Worm (Caenorhabditis elegans): Measurements from ENCODE around the gene rbx-1.

The rbx-1 gene

DNA sequence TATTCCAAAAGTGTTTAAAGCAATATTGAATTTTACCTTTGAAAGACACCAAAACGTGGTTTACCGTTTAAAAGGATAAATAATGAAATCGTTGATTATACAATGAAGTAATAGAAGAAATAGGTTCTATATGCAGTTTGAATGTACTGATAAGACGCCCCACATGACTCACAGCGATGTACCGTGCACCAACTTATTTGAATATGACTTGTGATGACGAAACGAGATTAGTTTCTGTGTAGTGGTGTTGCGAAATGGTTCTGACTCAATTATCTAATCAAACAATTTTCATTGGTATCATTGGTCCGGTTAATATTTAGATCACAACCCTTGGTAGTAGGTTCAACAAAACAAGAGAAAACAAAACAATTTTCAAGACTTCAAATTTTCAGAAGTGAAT, 20.9 kb upstream of the rbx-1 start:
- no peak for TF ChIP-seq unc-62 (GFP tag; optimal IDR thresholded peaks at IDR 0.05)

DNA sequence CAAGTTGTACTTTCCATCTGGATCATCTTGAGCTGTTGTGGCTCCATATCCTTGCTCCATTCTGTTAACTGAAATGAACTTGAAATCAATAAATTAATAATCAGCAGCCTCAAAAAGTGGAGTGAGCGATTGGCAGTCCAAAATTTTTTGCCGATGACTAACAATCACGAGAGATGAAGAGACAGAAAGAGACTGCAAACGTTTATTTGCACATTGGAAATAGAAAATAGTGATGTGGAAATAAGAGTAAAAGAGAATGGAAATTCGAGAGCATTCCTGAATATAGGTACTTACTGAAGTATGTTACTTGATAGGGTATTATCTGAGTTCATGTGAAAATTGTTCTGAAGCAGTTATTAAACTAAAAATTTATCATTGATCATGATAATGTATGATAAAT, 19.4 kb upstream of the rbx-1 start, which contains the start of gene tag-120:
tag-120 (minus strand) TSS at position 68 of the 400 bp plus-strand sequence.
- no peak for TF ChIP-seq unc-62 (GFP tag; optimal IDR thresholded peaks at IDR 0.05)

ce11 chrV:9706592-9706991, 16.3 kb upstream of the rbx-1 start:
- TF ChIP-seq unc-62 (GFP tag; optimal IDR thresholded peaks at IDR 0.05) = no peak

DNA sequence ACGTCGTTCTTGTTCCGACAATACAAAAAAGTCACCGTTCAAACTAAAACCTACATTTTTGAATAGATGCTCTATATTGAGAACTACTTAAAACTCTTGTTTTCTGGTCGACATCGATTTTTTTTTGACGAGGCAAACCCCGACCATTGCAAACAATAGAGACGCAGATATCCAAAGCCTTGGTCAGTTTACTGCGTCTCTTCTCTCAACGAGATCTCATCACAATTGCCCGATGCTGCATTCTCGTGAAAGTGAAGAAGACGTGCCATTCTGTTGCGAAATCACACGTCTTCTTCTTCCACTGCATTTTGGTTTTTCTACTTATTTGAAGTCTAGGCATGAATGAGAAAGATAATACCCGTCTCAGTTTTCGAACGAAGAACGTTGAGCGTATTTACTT, 14.1 kb upstream of the rbx-1 start:
- no peak for TF ChIP-seq unc-62 (GFP tag; optimal IDR thresholded peaks at IDR 0.05)

DNA sequence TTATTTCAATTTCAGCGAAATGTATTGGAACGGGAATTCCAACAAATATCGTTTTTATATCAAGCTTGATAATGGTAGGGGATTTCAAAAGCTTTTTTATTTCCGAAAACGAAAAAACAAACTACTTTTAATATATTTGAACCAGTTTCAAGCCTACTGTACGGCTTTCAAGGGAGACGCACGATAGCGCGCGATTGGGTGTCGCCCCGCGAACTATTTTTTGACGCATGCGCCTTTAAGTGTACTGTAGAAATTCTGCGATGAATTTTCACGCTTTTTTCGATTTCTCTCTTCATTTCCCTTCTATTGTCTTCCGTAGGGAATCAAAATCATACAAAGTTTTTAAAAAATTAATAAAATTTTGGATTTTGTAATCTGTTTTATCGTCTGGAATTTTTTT, 13.2 kb upstream of the rbx-1 start:
- TF ChIP-seq unc-62 (GFP tag; optimal IDR thresholded peaks at IDR 0.05) = no peak

- no peak for TF ChIP-seq unc-62 (GFP tag; optimal IDR thresholded peaks at IDR 0.05)
Observed at ce11 chrV:9702755-9703154, 12.4 kb upstream of the rbx-1 start, which contains the start of gene xbx-6. TSS of gene xbx-6 (plus strand) at chrV:9703055.

DNA sequence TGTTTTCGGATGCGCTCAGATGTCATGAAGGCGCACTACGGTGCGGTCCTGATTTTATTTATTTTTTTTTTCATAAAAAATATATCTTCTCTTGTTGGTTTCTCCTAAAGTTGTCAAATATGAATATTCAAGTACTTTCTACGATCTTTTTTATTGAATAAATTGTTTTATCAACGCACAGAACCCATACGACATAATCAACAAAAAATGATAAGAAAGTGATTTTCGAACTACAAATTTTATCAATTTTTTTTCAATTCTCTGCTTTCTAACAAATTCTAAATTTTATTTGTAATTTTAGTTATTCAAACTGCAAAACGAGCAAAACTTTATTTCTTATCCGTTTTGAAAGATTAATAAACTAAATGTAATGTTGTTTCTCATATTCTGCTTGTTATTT, 11.5 kb upstream of the rbx-1 start:
- TF ChIP-seq unc-62 (GFP tag; optimal IDR thresholded peaks at IDR 0.05) = no peak

DNA sequence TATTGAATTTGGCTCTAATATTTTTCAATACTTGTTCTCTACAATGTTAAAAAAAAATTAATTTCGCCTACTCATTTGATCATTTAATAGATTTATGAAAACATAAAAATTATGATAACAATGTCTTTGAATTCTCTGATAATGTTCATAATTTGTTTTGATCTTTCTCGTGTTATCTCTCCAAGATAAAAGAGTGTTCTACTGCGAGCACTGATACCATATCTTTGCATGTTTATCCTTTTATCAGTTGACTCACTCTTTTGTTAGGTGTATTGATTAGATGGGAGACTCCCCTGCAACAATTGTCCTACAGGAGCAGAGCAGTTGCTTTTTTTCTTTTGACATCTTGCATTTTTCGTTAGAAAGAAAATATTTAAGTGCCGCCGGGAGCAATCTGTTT, 8.9 kb upstream of the rbx-1 start:
- no peak for TF ChIP-seq unc-62 (GFP tag; optimal IDR thresholded peaks at IDR 0.05)

DNA sequence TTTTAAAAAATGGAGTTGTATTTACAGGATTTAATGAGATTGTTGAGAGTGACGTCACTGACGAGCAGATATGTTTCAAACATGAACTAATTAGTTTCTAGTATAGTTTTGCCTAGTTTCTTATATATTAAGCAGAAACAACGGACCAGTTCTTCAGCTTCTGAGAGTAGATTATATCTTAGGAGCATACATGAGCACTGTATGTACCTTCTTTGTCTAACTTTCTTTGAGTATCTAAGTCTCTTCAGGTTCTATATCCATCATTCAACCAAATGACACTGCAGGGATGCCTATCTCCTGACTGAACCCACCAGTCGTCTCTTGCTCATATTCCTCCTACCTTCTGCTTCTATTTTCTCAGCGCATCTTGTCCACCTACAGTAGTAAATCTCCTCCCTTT, 6.4 kb upstream of the rbx-1 start, which contains the start of gene her-1:
her-1 (plus strand) TSS at position 301 of the 400 bp plus-strand sequence.
- TF ChIP-seq unc-62 (GFP tag; optimal IDR thresholded peaks at IDR 0.05) = no peak

- no peak for TF ChIP-seq unc-62 (GFP tag; optimal IDR thresholded peaks at IDR 0.05)
Observed at ce11 chrV:9692649-9693112, 2.4 kb upstream of the rbx-1 start, which contains the start of gene ZK287.7. TSS of gene ZK287.7 (plus strand) at chrV:9693062.

DNA sequence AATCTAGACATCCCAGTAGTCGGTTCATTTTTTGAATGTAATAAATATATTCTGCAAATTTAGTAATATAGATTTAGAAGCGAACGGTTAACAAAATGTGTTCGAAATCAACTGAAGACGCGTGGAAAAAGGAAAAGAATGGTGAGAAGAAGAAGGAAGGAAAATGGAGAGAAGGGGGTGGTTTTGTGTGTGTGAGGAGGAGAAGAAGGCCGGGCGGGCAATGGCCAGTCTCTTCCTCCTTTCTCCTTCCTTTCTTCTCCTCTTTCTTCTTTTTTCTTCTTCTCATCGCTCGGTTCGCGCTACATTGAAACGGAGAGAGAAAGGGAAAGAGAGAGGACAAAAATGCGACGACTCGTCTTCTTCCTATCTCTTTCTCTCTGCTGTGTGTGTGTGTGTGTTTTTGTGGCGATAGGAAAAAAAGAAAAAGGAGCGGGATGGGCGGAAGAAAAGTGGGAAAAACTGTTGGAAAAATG, 1.8 kb upstream of the rbx-1 start, which contains the start of gene ztf-9:
ztf-9 (minus strand) TSS at position 51 of the 473 bp plus-strand sequence.
- TF ChIP-seq unc-62 (GFP tag; optimal IDR thresholded peaks at IDR 0.05) = no peak

DNA sequence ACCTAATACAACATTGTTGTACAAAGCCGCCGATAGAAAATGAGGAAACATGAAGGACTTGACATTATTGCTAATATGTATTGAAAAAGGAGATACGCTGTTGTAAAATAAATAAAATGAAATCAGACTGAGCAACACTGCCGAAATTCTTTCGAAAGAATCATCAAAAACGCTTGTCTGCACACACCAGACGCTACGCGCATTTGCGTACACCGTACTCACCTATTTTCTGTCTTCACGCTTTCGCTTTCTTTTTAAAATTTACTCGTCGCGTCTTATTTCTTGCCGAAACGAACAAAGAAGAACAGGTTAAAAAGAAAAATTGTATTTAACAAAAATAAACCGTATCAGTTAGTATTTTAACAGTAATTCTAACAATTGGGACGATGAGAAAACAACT, 406 bp upstream of the rbx-1 start:
- no peak for TF ChIP-seq unc-62 (GFP tag; optimal IDR thresholded peaks at IDR 0.05)

- TF ChIP-seq unc-62 (GFP tag; optimal IDR thresholded peaks at IDR 0.05) = no peak
Observed at ce11 chrV:9689364-9689763, 958 bp downstream of the rbx-1 start.

- no peak for TF ChIP-seq unc-62 (GFP tag; optimal IDR thresholded peaks at IDR 0.05)
Observed at ce11 chrV:9685559-9685958, 4.8 kb downstream of the rbx-1 start, which contains the start of gene ZK287.4. TSS of gene ZK287.4 (minus strand) at chrV:9685659.

- TF ChIP-seq unc-62 (GFP tag; optimal IDR thresholded peaks at IDR 0.05) = no peak
Observed at ce11 chrV:9680260-9680659, 10.1 kb downstream of the rbx-1 start.

DNA sequence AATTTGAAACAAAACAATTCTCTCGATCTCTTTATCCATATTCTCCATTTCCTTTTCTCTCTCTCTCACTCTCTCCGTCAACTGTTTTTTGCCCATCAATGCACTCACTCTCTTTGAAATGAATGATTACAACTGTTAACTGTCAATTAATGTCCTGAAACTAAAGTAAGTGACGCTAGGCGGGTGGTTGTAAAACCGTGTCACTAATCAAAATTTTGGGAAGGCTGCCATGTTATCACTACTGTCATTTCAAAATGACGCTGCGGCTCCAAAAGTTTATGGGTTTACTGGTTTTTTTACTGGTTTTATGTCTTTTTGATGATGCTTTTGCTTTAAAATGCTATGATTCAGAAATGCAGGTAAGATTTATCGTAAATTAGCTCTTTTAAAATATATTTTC, 11.2 kb downstream of the rbx-1 start, which contains the start of gene ZK287.9:
ZK287.9 (plus strand) TSS at position 192 of the 400 bp plus-strand sequence.
- TF ChIP-seq unc-62 (GFP tag; optimal IDR thresholded peaks at IDR 0.05) = no peak

DNA sequence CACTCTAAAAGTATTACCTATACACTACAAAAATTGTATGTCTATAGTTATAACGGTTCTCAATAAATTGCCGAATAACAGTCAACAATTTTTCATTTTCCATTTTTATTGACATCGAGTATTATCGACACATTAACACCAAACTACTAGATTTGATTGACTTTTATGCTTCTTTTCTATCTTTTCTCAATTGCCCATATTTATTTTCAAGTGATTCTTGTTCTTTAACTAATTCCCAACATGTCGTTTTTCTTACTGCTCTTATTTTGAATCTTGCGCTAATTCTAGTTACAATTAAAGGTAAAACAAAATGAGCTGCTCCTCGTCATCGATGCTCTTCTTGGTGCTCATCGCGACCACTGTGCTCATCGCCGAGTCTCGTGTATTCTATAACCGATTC, 12.3 kb downstream of the rbx-1 start, which contains the start of gene cthd-1:
cthd-1 (plus strand) TSS at position 301 of the 400 bp plus-strand sequence.
- no peak for TF ChIP-seq unc-62 (GFP tag; optimal IDR thresholded peaks at IDR 0.05)
